Fruit fly (Drosophila melanogaster) whole organism, embryonic: ENCODE data around the gene CG34039.

Source experiments
- Awh ChIP-seq: fragments of 200-800 bp; sonication (Bioruptor generic); IDR thresholded peaks from 2 replicates; pipeline ENCODE4, ENCODE4 v1.3.6; 2022; ENCODE audit warnings: missing biosample characterization, missing genetic modification characterization
- B-H1 ChIP-seq: fragments of 200-800 bp; sonication (Bioruptor generic); IDR thresholded peaks from 3 replicates; pipeline ENCODE4 v1.3.6; 2022; ENCODE audit warnings: missing biosample characterization, missing genetic modification characterization
- C15 ChIP-seq: fragments of 200-800 bp; sonication (Bioruptor generic); IDR thresholded peaks from 3 replicates; pipeline ENCODE4 v1.3.6; 2022; ENCODE audit warnings: missing biosample characterization, missing genetic modification characterization
- CG11247 ChIP-seq: fragments of 200-800 bp; sonication (Bioruptor generic); IDR thresholded peaks from 2 replicates; pipeline ENCODE4 v1.3.6; 2022; ENCODE audit warnings: missing biosample characterization, missing genetic modification characterization
- CG11398 ChIP-seq: fragments of 200-800 bp; sonication (Bioruptor generic); optimal IDR thresholded peaks from 2 replicates; lab custom pipeline; 2016; ENCODE audit warnings: missing biosample characterization, missing genetic modification characterization
- CG12744 ChIP-seq: fragments of 200-800 bp; sonication (Bioruptor generic); optimal IDR thresholded peaks from 2 replicates; lab custom pipeline; 2016; ENCODE audit warnings: missing biosample characterization, missing genetic modification characterization
- CG15479 ChIP-seq: fragments of 200-800 bp; sonication (Bioruptor generic); optimal IDR thresholded peaks from 3 replicates; lab custom pipeline; 2019; ENCODE audit warnings: missing biosample characterization, mild to moderate bottlenecking, missing genetic modification characterization, moderate library complexity
- CG15514 ChIP-seq: fragments of 200-800 bp; sonication (Bioruptor generic); optimal IDR thresholded peaks from 3 replicates; lab custom pipeline; 2017; ENCODE audit warnings: missing biosample characterization, missing genetic modification characterization, mild to moderate bottlenecking, moderate library complexity, missing genetic modification reagents
- CG15696 ChIP-seq: fragments of 200-800 bp; sonication (Bioruptor generic); optimal IDR thresholded peaks from 2 replicates; lab custom pipeline; 2019; ENCODE audit warnings: missing biosample characterization, mild to moderate bottlenecking, missing genetic modification characterization, moderate library complexity
- CG17829 ChIP-seq: fragments of 200-800 bp; optimal IDR thresholded peaks from 2 replicates; lab custom pipeline; 2019; ENCODE audit warnings: missing biosample characterization, mild to moderate bottlenecking, missing genetic modification characterization, moderate library complexity
- CG18599 ChIP-seq: fragments of 200-800 bp; sonication (Bioruptor generic); optimal IDR thresholded peaks from 3 replicates; lab custom pipeline; 2017; ENCODE audit warnings: missing biosample characterization, missing genetic modification characterization, mild to moderate bottlenecking, moderate library complexity, missing genetic modification reagents
- CG30431 ChIP-seq: fragments of 200-800 bp; sonication (Bioruptor generic); optimal IDR thresholded peaks from 2 replicates; lab custom pipeline; 2017; ENCODE audit warnings: missing biosample characterization, missing genetic modification characterization
- CG32532 ChIP-seq: fragments of 200-800 bp; sonication (Bioruptor generic); IDR thresholded peaks from 2 replicates; pipeline ENCODE4 v1.3.6; 2022; ENCODE audit warnings: missing biosample characterization, missing genetic modification characterization
- CG3281 ChIP-seq: fragments of 200-800 bp; sonication (Bioruptor generic); optimal IDR thresholded peaks from 3 replicates; lab custom pipeline; 2017; ENCODE audit warnings: missing biosample characterization, mild to moderate bottlenecking, missing genetic modification characterization
- CG4730 ChIP-seq: fragments of 200-800 bp; sonication (Bioruptor generic); IDR thresholded peaks from 2 replicates; pipeline ENCODE4 v1.3.6; 2022; ENCODE audit warnings: missing biosample characterization, missing genetic modification characterization
- CG4820 ChIP-seq: fragments of 200-800 bp; sonication (Bioruptor generic); optimal IDR thresholded peaks from 3 replicates; lab custom pipeline; 2016; ENCODE audit warnings: missing biosample characterization, missing genetic modification characterization
- CG6813 ChIP-seq: fragments of 200-800 bp; sonication (Bioruptor generic); optimal IDR thresholded peaks from 2 replicates; lab custom pipeline; 2017; ENCODE audit warnings: missing biosample characterization, missing genetic modification characterization, mild to moderate bottlenecking, moderate library complexity, missing genetic modification reagents
- CG7987 ChIP-seq: fragments of 200-800 bp; sonication (Bioruptor generic); optimal IDR thresholded peaks from 2 replicates; lab custom pipeline; 2018; ENCODE audit warnings: missing biosample characterization, mild to moderate bottlenecking, missing genetic modification characterization, moderate library complexity
- CG8290 ChIP-seq, 3 experiments: fragments of 200-800 bp; sonication (Bioruptor generic); optimal IDR thresholded peaks; 2 replicates each; lab custom pipeline; 2016 to 2019; ENCODE audit warnings: missing biosample characterization in 3 of 3, missing genetic modification characterization in 3 of 3, mild to moderate bottlenecking in 2 of 3, moderate library complexity in 1 of 3
- Dek ChIP-seq: fragments of 200-800 bp; sonication (Bioruptor generic); optimal IDR thresholded peaks from 3 replicates; lab custom pipeline; 2019; ENCODE audit warnings: missing biosample characterization, mild to moderate bottlenecking, missing genetic modification characterization, moderate library complexity
- Fer1 ChIP-seq: fragments of 200-800 bp; sonication (Bioruptor generic); optimal IDR thresholded peaks from 2 replicates; lab custom pipeline; 2017; ENCODE audit warnings: missing biosample characterization, mild to moderate bottlenecking, missing genetic modification characterization
- HmgZ ChIP-seq: fragments of 200-800 bp; sonication (Bioruptor generic); optimal IDR thresholded peaks from 2 replicates; lab custom pipeline; 2018; ENCODE audit warnings: missing biosample characterization, mild to moderate bottlenecking, missing genetic modification characterization
- Hmr ChIP-seq: fragments of 200-800 bp; sonication (Bioruptor generic); optimal IDR thresholded peaks from 3 replicates; lab custom pipeline; 2017; ENCODE audit warnings: mild to moderate bottlenecking, missing biosample characterization, missing genetic modification reagents, missing genetic modification characterization
- Poxn ChIP-seq: fragments of 200-800 bp; sonication (Bioruptor generic); IDR thresholded peaks from 2 replicates; pipeline ENCODE4 v1.3.6; 2022; ENCODE audit warnings: missing biosample characterization, missing genetic modification characterization
- Sry-β ChIP-seq: fragments of 200-800 bp; sonication (Bioruptor generic); optimal IDR thresholded peaks from 2 replicates; lab custom pipeline; 2018; ENCODE audit warnings: missing biosample characterization, mild to moderate bottlenecking, missing genetic modification characterization, moderate library complexity
- cad ChIP-seq: fragments of >200 bp; optimal IDR thresholded peaks from 2 replicates; lab custom pipeline; 2017; ENCODE audit warnings: missing biosample characterization, missing genetic modification characterization
- crc ChIP-seq: fragments of 200-800 bp; sonication (Bioruptor generic); optimal IDR thresholded peaks from 2 replicates; lab custom pipeline; 2016; ENCODE audit warnings: missing biosample characterization, missing genetic modification characterization
- dimm ChIP-seq: fragments of 200-800 bp; sonication (Bioruptor generic); IDR thresholded peaks from 2 replicates; pipeline ENCODE4 v1.3.6; 2022; ENCODE audit warnings: missing biosample characterization, missing genetic modification characterization
- disco-r ChIP-seq: fragments of 200-800 bp; sonication (Bioruptor generic); optimal IDR thresholded peaks from 2 replicates; lab custom pipeline; 2016; ENCODE audit warnings: missing biosample characterization, missing genetic modification characterization
- ewg ChIP-seq: fragments of 200-800 bp; sonication (Bioruptor generic); optimal IDR thresholded peaks from 3 replicates; lab custom pipeline; 2017; ENCODE audit warnings: mild to moderate bottlenecking, missing biosample characterization, missing genetic modification reagents, missing genetic modification characterization
- fd102C ChIP-seq: fragments of 200-800 bp; sonication (Bioruptor generic); optimal IDR thresholded peaks from 2 replicates; lab custom pipeline; 2018; ENCODE audit warnings: missing biosample characterization, mild to moderate bottlenecking, missing genetic modification characterization, moderate library complexity
- hbn ChIP-seq: fragments of 200-800 bp; sonication (Bioruptor generic); IDR thresholded peaks from 2 replicates; pipeline ENCODE4 v1.3.6; 2022; ENCODE audit warnings: missing biosample characterization, missing genetic modification characterization; ENCODE audit not compliant: partially characterized antibody
- klu ChIP-seq: fragments of 200-800 bp; sonication (Bioruptor generic); IDR thresholded peaks from 2 replicates; pipeline ENCODE4 v1.3.6; 2022; ENCODE audit warnings: missing biosample characterization, missing genetic modification characterization
- lab ChIP-seq: fragments of 200-800 bp; sonication (Bioruptor generic); optimal IDR thresholded peaks from 3 replicates; lab custom pipeline; 2017; ENCODE audit warnings: missing biosample characterization, missing genetic modification characterization, mild to moderate bottlenecking, moderate library complexity, missing genetic modification reagents
- onecut ChIP-seq: fragments of 200-800 bp; sonication (Bioruptor generic); IDR thresholded peaks from 2 replicates; pipeline ENCODE4 v1.3.6; 2022; ENCODE audit warnings: missing biosample characterization, missing genetic modification characterization
- prd ChIP-seq, 3 experiments: fragments of >200 bp in 2 of 3; fragments of 200-800 bp in 1 of 3; sonication (Bioruptor generic) in 1 of 3; optimal IDR thresholded peaks in 2 of 3; IDR thresholded peaks in 1 of 3; 2 replicates in 2 of 3; 3 replicates in 1 of 3; pipeline versions ENCODE4 v1.3.6 to Lab custom; 2017 to 2022; ENCODE audit warnings: missing biosample characterization in 1 of 3, missing genetic modification characterization in 1 of 3
- schlank ChIP-seq: fragments of 200-800 bp; sonication (Bioruptor generic); optimal IDR thresholded peaks from 2 replicates; lab custom pipeline; 2018; ENCODE audit warnings: missing biosample characterization, mild to moderate bottlenecking, missing genetic modification characterization
- sna ChIP-seq: fragments of 200-800 bp; sonication (Bioruptor generic); IDR thresholded peaks from 2 replicates; pipeline ENCODE4 v1.3.6; 2022; ENCODE audit warnings: missing biosample characterization, missing genetic modification characterization; ENCODE audit not compliant: partially characterized antibody
- unc-4 ChIP-seq: fragments of 200-800 bp; sonication (Bioruptor generic); IDR thresholded peaks from 2 replicates; pipeline ENCODE4 v1.3.6; 2022; ENCODE audit warnings: missing biosample characterization, missing genetic modification characterization; ENCODE audit not compliant: partially characterized antibody
- wor ChIP-seq: fragments of 200-800 bp; sonication (Bioruptor generic); IDR thresholded peaks from 2 replicates; pipeline ENCODE4 v1.3.6; 2022; ENCODE audit warnings: missing biosample characterization, missing genetic modification characterization
- zen ChIP-seq: fragments of 200-800 bp; sonication (Bioruptor generic); optimal IDR thresholded peaks from 3 replicates; lab custom pipeline; 2018; ENCODE audit warnings: missing biosample characterization, mild to moderate bottlenecking, missing genetic modification characterization, moderate library complexity

CG34039 gene

DNA sequence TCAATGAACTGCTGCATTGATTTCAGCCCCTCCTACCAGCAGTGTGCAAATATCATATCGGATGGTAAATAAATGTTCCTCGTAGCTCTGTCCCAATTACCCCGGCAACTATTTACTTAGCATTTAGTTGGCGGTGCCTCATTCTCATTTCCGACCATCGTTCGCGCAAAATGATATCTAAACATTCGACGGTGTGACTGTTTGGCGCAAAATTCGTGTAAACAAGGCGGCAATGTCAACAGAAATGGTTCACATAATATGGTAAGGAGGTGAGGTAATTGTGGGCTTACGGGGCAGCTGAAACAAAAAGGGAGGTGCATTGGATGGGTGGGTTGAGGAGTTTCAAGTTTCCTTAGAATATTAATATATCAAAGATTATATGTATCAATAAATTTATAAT is 4.6 kb downstream of the CG34039 start:
- TF ChIP-seq CG15696 (tag; lab: Kevin White, UChicago) (peak; percentile 14), zen (peak; percentile 7), crc (GFP tag; lab: Kevin White, UChicago) (no peak), CG32532 (GFP tag; lab: Robert Waterston, UW) (0 out of 2 replicates have a peak, but pooled peaks have one; percentile 16), CG17829 (tag; lab: Kevin White, UChicago) (no peak), wor (GFP tag; lab: Robert Waterston, UW) (no peak), cad (no peak), Awh (GFP tag; lab: Robert Waterston, UW) (no peak), unc-4 (GFP tag; lab: Robert Waterston, UW) (no peak), Sry-β (GFP tag; lab: Kevin White, UChicago) (no peak), CG30431 (no peak), Hmr (GFP tag; lab: Kevin White, UChicago) (peak; percentile 19), CG11398 (GFP tag; lab: Kevin White, UChicago) (peak; percentile 18), CG12744 (no peak), prd (optimal IDR thresholded peaks at IDR 0.05; lab: Kevin White, UChicago) (no peak), prd (GFP tag; IDR thresholded peaks at IDR 0.05; lab: Robert Waterston, UW) (no peak), CG7987 (peak; percentile 3), CG11247 (no peak), CG4820 (GFP tag; lab: Kevin White, UChicago) (no peak), disco-r (GFP tag; lab: Kevin White, UChicago) (no peak), Dek (tag; lab: Kevin White, UChicago) (no peak), CG3281 (peak; percentile 30), Poxn (GFP tag; lab: Robert Waterston, UW) (no peak), CG4730 (no peak), klu (GFP tag; lab: Robert Waterston, UW) (no peak), Fer1 (peak; percentile 40), lab (GFP tag; lab: Kevin White, UChicago) (peak; percentile 39), CG6813 (GFP tag; lab: Kevin White, UChicago) (peak; percentile 19), onecut (GFP tag; lab: Robert Waterston, UW) (no peak), CG15479 (GFP tag; lab: Kevin White, UChicago) (peak; percentile 43), ewg (GFP tag; lab: Kevin White, UChicago) (no peak), schlank (tag; lab: Kevin White, UChicago) (peak; percentile 8), dimm (GFP tag; lab: Robert Waterston, UW) (no peak), fd102C (GFP tag; lab: Kevin White, UChicago) (peak; percentile 51), B-H1 (GFP tag; lab: Robert Waterston, UW) (no peak), CG18599 (GFP tag; lab: Kevin White, UChicago) (peak; percentile 46), CG8290 (GFP tag; optimal IDR thresholded peaks at IDR 0.05; lab: Kevin White, UChicago) (no peak), CG8290 (tag; optimal IDR thresholded peaks at IDR 0.05; lab: Kevin White, UChicago) (peak in 1 of 2 experiments; percentile 46), C15 (GFP tag; lab: Robert Waterston, UW) (no peak), hbn (GFP tag; lab: Robert Waterston, UW) (no peak), HmgZ (tag; lab: Kevin White, UChicago) (no peak), sna (GFP tag; lab: Robert Waterston, UW) (no peak), CG15514 (GFP tag; lab: Kevin White, UChicago) (peak; percentile 19)
- TF ChIP-seq, all 482 proteins: peak for 16
